In the genomic region with DNA sequence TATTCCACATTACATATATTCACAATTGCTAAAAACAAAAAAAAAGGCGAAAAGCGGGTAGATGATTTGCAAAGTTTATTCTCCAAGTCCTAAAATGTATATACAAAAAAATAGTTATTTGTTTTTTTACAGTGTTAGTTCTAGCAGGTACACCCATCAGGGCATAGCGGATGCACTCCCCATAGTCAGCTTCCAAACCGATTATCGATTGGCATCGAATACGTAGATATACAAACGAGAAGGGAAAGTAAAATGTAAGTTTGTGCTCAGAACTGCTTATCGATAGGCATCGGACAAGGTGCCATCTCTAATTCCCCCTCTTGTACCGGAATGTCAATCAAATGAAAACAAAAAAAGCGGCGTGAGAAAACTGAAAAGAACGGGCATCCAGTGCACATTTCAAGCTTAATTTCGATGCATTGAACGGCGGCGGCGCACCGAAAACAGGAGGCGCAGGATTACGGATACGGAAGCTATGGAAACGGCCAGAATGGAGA, we compare ENCODE assay signal across 2 fruit fly cellular contexts.
TF ChIP-seq lines count a peak whose summit lies in the region.

TSS of gene CG5674 (plus strand) at position 309 of the 497 bp plus-strand sequence.

TF ChIP-seq in whole organism, embryonic, 481 proteins besides CTCF, POLR2A, EP300 and RAD21 (continued from another document and continues in another):
- TF ChIP-seq HLH3B (GFP tag; IDR thresholded peaks at IDR 0.05; lab: Robert Waterston, UW) (0 out of 2 replicates have a peak, but pooled peaks have one; percentile 8), ttk (GFP tag; IDR thresholded peaks at IDR 0.05; lab: Robert Waterston, UW) (peak; percentile 13; the same call in 1 of the 2 replicates), nmo (GFP tag; optimal IDR thresholded peaks at IDR 0.05; lab: Kevin White, UChicago) (peak; percentile 90), Dp (GFP tag; optimal IDR thresholded peaks at IDR 0.05; lab: Kevin White, UChicago) (peak; percentile 21), odd (GFP tag; optimal IDR thresholded peaks at IDR 0.05; lab: Kevin White, UChicago) (no peak), bbx (GFP tag; IDR thresholded peaks at IDR 0.05; lab: Robert Waterston, UW; ENCODE audit: partially characterized antibody) (peak; percentile 85), Hmr (GFP tag; optimal IDR thresholded peaks at IDR 0.05; lab: Kevin White, UChicago) (peak; percentile 71), CG11723 (GFP tag; optimal IDR thresholded peaks at IDR 0.05; lab: Kevin White, UChicago) (no peak), zfh2 (GFP tag; optimal IDR thresholded peaks at IDR 0.05; lab: Kevin White, UChicago) (peak; percentile 47), HmgD (GFP tag; optimal IDR thresholded peaks at IDR 0.05; lab: Kevin White, UChicago) (peak; percentile 96), CG13775 (GFP tag; optimal IDR thresholded peaks at IDR 0.05; lab: Kevin White, UChicago) (peak; percentile 49), CG6654 (GFP tag; optimal IDR thresholded peaks at IDR 0.05; lab: Kevin White, UChicago) (no peak), Ada2b (GFP tag; IDR thresholded peaks at IDR 0.05; lab: Robert Waterston, UW) (peak; percentile 61), mld (GFP tag; IDR thresholded peaks at IDR 0.05; lab: Robert Waterston, UW; ENCODE audit: partially characterized antibody) (peak; percentile 85), bcd (GFP tag; optimal IDR thresholded peaks at IDR 0.05; lab: Kevin White, UChicago) (peak; percentile 48), gcm2 (GFP tag; optimal IDR thresholded peaks at IDR 0.05; lab: Kevin White, UChicago) (no peak), Taf1 (GFP tag; IDR thresholded peaks at IDR 0.05; lab: Robert Waterston, UW) (no peak), cato (GFP tag; optimal IDR thresholded peaks at IDR 0.05; lab: Kevin White, UChicago; ENCODE audit: borderline replicate concordance) (no peak), nerfin-2 (GFP tag; IDR thresholded peaks at IDR 0.05; lab: Robert Waterston, UW; ENCODE audit: partially characterized antibody) (peak; percentile 84; the same call in 1 of the 2 replicates), CG6683 (GFP tag; optimal IDR thresholded peaks at IDR 0.05; lab: Kevin White, UChicago) (no peak), CG17612 (GFP tag; IDR thresholded peaks at IDR 0.05; lab: Robert Waterston, UW) (no peak), CG14860 (GFP tag; IDR thresholded peaks at IDR 0.05; lab: Robert Waterston, UW; ENCODE audit: partially characterized antibody) (peak; percentile 65), CG32767 (GFP tag; IDR thresholded peaks at IDR 0.05; lab: Robert Waterston, UW) (no peak), ci (GFP tag; IDR thresholded peaks at IDR 0.05; lab: Robert Waterston, UW) (peak; percentile 70; the same call in 1 of the 3 replicates), CG7745 (tag; optimal IDR thresholded peaks at IDR 0.05; lab: Kevin White, UChicago) (no peak), CG3995 (GFP tag; optimal IDR thresholded peaks at IDR 0.05; lab: Kevin White, UChicago) (no peak), CG5953 (GFP tag; IDR thresholded peaks at IDR 0.05; lab: Robert Waterston, UW) (peak; percentile 27; the same call in 1 of the 2 replicates), tgo (GFP tag; IDR thresholded peaks at IDR 0.05; lab: Robert Waterston, UW) (peak; percentile 33; the same call in 1 of the 3 replicates), Jarid2 (GFP tag; optimal IDR thresholded peaks at IDR 0.05; lab: Kevin White, UChicago) (no peak), dimm (GFP tag; IDR thresholded peaks at IDR 0.05; lab: Robert Waterston, UW) (no peak), Ets65A (GFP tag; lab: Kevin White, UChicago) (peak; percentile 95), Elba2 (GFP tag; optimal IDR thresholded peaks at IDR 0.05; lab: Kevin White, UChicago) (no peak), Six4 (GFP tag; optimal IDR thresholded peaks at IDR 0.05; lab: Kevin White, UChicago) (no peak), h (optimal IDR thresholded peaks at IDR 0.05; lab: Kevin White, UChicago) (no peak), B-H1 (GFP tag; IDR thresholded peaks at IDR 0.05; lab: Robert Waterston, UW) (no peak), al (GFP tag; IDR thresholded peaks at IDR 0.05; lab: Robert Waterston, UW) (peak; percentile 48), Sox100B (GFP tag; optimal IDR thresholded peaks at IDR 0.05; lab: Kevin White, UChicago) (no peak), Stat92E (GFP tag; optimal IDR thresholded peaks at IDR 0.05; lab: Kevin White, UChicago) (no peak), CG11696 (GFP tag; IDR thresholded peaks at IDR 0.05; lab: Robert Waterston, UW) (no peak), Dip2 (GFP tag; IDR thresholded peaks at IDR 0.05; lab: Robert Waterston, UW) (no peak), CG12219 (GFP tag; optimal IDR thresholded peaks at IDR 0.05; lab: Kevin White, UChicago) (no peak), CG11085 (GFP tag; IDR thresholded peaks at IDR 0.05; lab: Robert Waterston, UW) (no peak), Kr (GFP tag; optimal IDR thresholded peaks at IDR 0.05; lab: Kevin White, UChicago) (no peak), CG7372 (GFP tag; IDR thresholded peaks at IDR 0.05; lab: Robert Waterston, UW) (no peak), zen (tag; optimal IDR thresholded peaks at IDR 0.05; lab: Kevin White, UChicago) (peak; percentile 31), CG2889 (GFP tag; IDR thresholded peaks at IDR 0.05; lab: Robert Waterston, UW) (no peak), Dref (GFP tag; IDR thresholded peaks at IDR 0.05; lab: Robert Waterston, UW) (peak; percentile 99), CG4617 (GFP tag; optimal IDR thresholded peaks at IDR 0.05; lab: Kevin White, UChicago; ENCODE audit: borderline replicate concordance) (peak; percentile 64), CG9609 (GFP tag; optimal IDR thresholded peaks at IDR 0.05; lab: Kevin White, UChicago) (peak; percentile 67), D (optimal IDR thresholded peaks at IDR 0.05; lab: Kevin White, UChicago) (peak; percentile 56), D (GFP tag; optimal IDR thresholded peaks at IDR 0.05; lab: Kevin White, UChicago) (no peak), CG15514 (GFP tag; optimal IDR thresholded peaks at IDR 0.05; lab: Kevin White, UChicago) (peak; percentile 58), H15 (GFP tag; IDR thresholded peaks at IDR 0.05; lab: Robert Waterston, UW) (peak; percentile 53; the same call in 1 of the 3 replicates), CG4730 (GFP tag; IDR thresholded peaks at IDR 0.05; lab: Robert Waterston, UW) (peak; percentile 50), ems (GFP tag; optimal IDR thresholded peaks at IDR 0.05; lab: Kevin White, UChicago) (peak; percentile 10), Meics (GFP tag; optimal IDR thresholded peaks at IDR 0.05; lab: Kevin White, UChicago) (peak; percentile 35), sr (GFP tag; IDR thresholded peaks at IDR 0.05; lab: Robert Waterston, UW) (no peak), vnd (GFP tag; IDR thresholded peaks at IDR 0.05; lab: Robert Waterston, UW; ENCODE audit: partially characterized antibody) (peak; percentile 83), H2.0 (GFP tag; IDR thresholded peaks at IDR 0.05; lab: Robert Waterston, UW) (0 out of 2 replicates have a peak, but pooled peaks have one; percentile 19), wek (GFP tag; optimal IDR thresholded peaks at IDR 0.05; lab: Kevin White, UChicago) (no peak), sqz (GFP tag; optimal IDR thresholded peaks at IDR 0.05; lab: Kevin White, UChicago) (no peak), Sin3A (optimal IDR thresholded peaks at IDR 0.05; lab: Kevin White, UChicago) (peak; percentile 54)

TF ChIP-seq in whole organism, prepupa, 60 proteins besides CTCF, POLR2A, EP300 and RAD21 (continued from another document):
- TF ChIP-seq salr (GFP tag; optimal IDR thresholded peaks at IDR 0.05; lab: Kevin White, UChicago) (peak in 1 of 2 experiments; percentile 20), CG11294 (GFP tag; IDR thresholded peaks at IDR 0.05; lab: Robert Waterston, UW) (0 out of 2 replicates have a peak, but pooled peaks have one; percentile 22), Sox14 (GFP tag; optimal IDR thresholded peaks at IDR 0.05; lab: Kevin White, UChicago) (peak; percentile 75), OdsH (GFP tag; optimal IDR thresholded peaks at IDR 0.05; lab: Kevin White, UChicago) (no peak), Eip75B (GFP tag; optimal IDR thresholded peaks at IDR 0.05; lab: Kevin White, UChicago) (no peak)
